Worm (Caenorhabditis elegans) whole organism, L3 larva: ENCODE results near the gene C02F5.12.

Experiments used
- aly-2 ChIP-seq: fragments of 150-350 bp; optimal IDR thresholded peaks from 2 replicates; lab custom pipeline; 2014; ENCODE audit warnings: missing biosample characterization, missing genetic modification characterization
- daf-12 ChIP-seq: fragments of 150-350 bp; optimal IDR thresholded peaks from 2 replicates; lab custom pipeline; 2014; ENCODE audit warnings: missing biosample characterization, missing genetic modification reagents, missing genetic modification characterization
- elt-3 ChIP-seq, 3 experiments: fragments of 150-350 bp in 1 of 3; sonication (generic microtip) in 2 of 3; optimal IDR thresholded peaks; 2 replicates in 2 of 3; 4 replicates in 1 of 3; lab custom pipeline; 2014 to 2017; ENCODE audit warnings: missing biosample characterization in 3 of 3, missing genetic modification characterization in 3 of 3
- lin-39 ChIP-seq: fragments of 150-350 bp; optimal IDR thresholded peaks from 2 replicates; lab custom pipeline; 2018; ENCODE audit warnings: missing biosample characterization, missing genetic modification reagents, missing genetic modification characterization
- mdl-1 ChIP-seq: fragments of 150-350 bp; optimal IDR thresholded peaks from 2 replicates; lab custom pipeline; 2014; ENCODE audit warnings: missing biosample characterization, missing genetic modification characterization
- nhr-23 ChIP-seq: fragments of 150-350 bp; optimal IDR thresholded peaks from 2 replicates; lab custom pipeline; 2014; ENCODE audit warnings: missing biosample characterization, missing genetic modification reagents, missing genetic modification characterization
- pqm-1 ChIP-seq: fragments of 150-350 bp; optimal IDR thresholded peaks from 2 replicates; lab custom pipeline; 2017; ENCODE audit warnings: missing biosample characterization, missing genetic modification characterization, inconsistent platforms
- skn-1 ChIP-seq: fragments of 150-350 bp; optimal IDR thresholded peaks from 2 replicates; lab custom pipeline; 2014; ENCODE audit warnings: missing biosample characterization, missing genetic modification characterization
- tbx-2 ChIP-seq: sonication (generic microtip); optimal IDR thresholded peaks from 2 replicates; lab custom pipeline; 2016; ENCODE audit warnings: mild to moderate bottlenecking, missing genetic modification characterization, missing compliant biosample characterization
- unc-39 ChIP-seq: sonication (generic microtip); optimal IDR thresholded peaks from 4 replicates; lab custom pipeline; 2017; ENCODE audit warnings: missing biosample characterization, missing genetic modification characterization

DNA sequence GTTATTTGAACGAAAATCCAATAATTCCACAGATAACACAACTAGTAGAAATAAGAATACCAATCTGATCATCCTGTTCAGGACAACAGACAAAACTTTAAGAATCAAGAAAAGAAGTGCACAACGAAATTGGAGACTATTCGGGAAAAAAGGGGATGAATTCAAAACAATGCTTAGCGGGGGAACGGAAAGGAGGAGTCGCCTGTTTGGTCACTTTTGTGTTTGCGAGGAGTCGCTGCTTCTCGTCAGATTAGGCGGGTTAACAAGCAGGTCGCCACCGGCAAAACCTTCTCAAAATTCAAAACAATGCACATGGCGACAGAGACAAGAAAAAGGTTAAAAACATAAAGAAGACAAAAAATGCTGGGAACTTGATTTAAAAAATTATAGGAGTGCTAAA lies 33.1 kb downstream of the C02F5.12 start, which contains the start of gene C30A5.10:
- TF ChIP-seq nhr-23 (tag; lab: Kevin White, UChicago) (no peak), pqm-1 (tag; lab: Kevin White, UChicago) (no peak), mdl-1 (no peak), skn-1 (no peak), daf-12 (tag; lab: Kevin White, UChicago) (no peak), aly-2 (no peak), elt-3 (tag; optimal IDR thresholded peaks at IDR 0.05; lab: Kevin White, UChicago) (no peak), tbx-2 (no peak), unc-39 (tag; lab: Kevin White, UChicago) (no peak), lin-39 (tag; lab: Kevin White, UChicago) (no peak)
